Fruit fly (Drosophila melanogaster): Measurements from ENCODE around the gene CG2656.

CG2656 gene

DNA sequence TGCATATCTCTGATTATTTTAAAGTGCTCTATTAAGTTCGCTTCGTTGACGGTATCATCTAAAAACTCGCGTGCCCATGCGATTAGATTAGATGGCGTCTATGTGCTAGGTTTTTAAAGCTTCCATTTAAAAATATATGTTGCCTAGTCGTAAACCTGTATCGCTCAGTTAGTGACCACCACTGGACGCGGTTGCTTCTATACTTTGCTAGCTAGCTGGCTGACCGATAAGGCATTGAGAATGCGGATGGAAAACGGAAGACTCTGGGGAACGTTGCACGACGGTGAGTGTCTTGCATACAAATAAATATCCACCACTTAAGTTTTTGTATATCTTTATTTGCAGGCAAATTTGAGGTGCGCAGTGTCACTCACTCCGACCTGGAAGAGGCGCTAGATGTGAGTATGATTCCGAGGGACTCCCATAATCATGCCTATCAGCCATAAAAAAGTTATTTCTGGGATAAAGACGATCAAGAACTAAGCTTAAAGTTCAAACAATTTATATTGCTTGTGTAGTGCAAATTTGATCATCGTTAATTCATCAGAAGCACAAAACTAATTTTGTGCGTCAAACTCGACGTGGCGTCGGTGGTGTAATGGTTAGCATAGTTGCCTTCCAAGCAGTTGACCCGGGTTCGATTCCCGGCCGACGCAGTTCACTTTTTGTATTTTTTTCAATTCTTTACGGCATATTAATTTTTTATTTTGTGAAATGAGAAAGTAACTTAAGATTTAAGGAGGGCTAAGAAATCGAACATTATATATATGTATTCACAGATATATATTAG is 15.0 kb upstream of the CG2656 start, which contains the start of gene CG31248:
Gene CG31248 (plus strand): TSS at position 41 of the 790 bp plus-strand sequence.
- TF ChIP-seq knrl (GFP tag; IDR thresholded peaks at IDR 0.05; ENCODE audit: partially characterized antibody) (peak; percentile 58), CG6791 (GFP tag; IDR thresholded peaks at IDR 0.05; ENCODE audit: partially characterized antibody) (peak; percentile 83), nerfin-2 (GFP tag; IDR thresholded peaks at IDR 0.05; ENCODE audit: partially characterized antibody) (peak; percentile 77), CG34376 (GFP tag; optimal IDR thresholded peaks at IDR 0.05) (peak; percentile 89), Dip2 (GFP tag; IDR thresholded peaks at IDR 0.05) (no peak), amos (GFP tag; IDR thresholded peaks at IDR 0.05; ENCODE audit: partially characterized antibody) (peak; percentile 78), CG13894 (tag; optimal IDR thresholded peaks at IDR 0.05) (peak; percentile 39), sug (tag; optimal IDR thresholded peaks at IDR 0.05) (peak; percentile 72), Fer1 (GFP tag; optimal IDR thresholded peaks at IDR 0.05) (peak; percentile 68), CG16815 (GFP tag; optimal IDR thresholded peaks at IDR 0.05) (no peak), CG1792 (GFP tag; optimal IDR thresholded peaks at IDR 0.05) (peak; percentile 10), CG18599 (GFP tag; optimal IDR thresholded peaks at IDR 0.05) (no peak), CG7963 (GFP tag; IDR thresholded peaks at IDR 0.05; ENCODE audit: partially characterized antibody) (peak; percentile 63; the same call in 2 of the 3 replicates), grn (GFP tag; optimal IDR thresholded peaks at IDR 0.05) (peak; percentile 83), Eip74EF (GFP tag; optimal IDR thresholded peaks at IDR 0.05) (peak in 1 of 2 experiments; percentile 53), vnd (GFP tag; IDR thresholded peaks at IDR 0.05; ENCODE audit: partially characterized antibody) (peak; percentile 59; the same call in 1 of the 3 replicates), Opbp (GFP tag; IDR thresholded peaks at IDR 0.05; ENCODE audit: partially characterized antibody) (peak; percentile 83), CG7271 (tag; optimal IDR thresholded peaks at IDR 0.05) (no peak), sd (tag; optimal IDR thresholded peaks at IDR 0.05) (peak; percentile 69), MBD-R2 (GFP tag; IDR thresholded peaks at IDR 0.05) (peak; percentile 13; the same call in 1 of the 2 replicates), Max (GFP tag; optimal IDR thresholded peaks at IDR 0.05) (no peak), Side (GFP tag; optimal IDR thresholded peaks at IDR 0.05) (peak; percentile 35), inv (GFP tag; IDR thresholded peaks at IDR 0.05; ENCODE audit: partially characterized antibody) (peak; percentile 10; the same call in 1 of the 2 replicates), tna (GFP tag; IDR thresholded peaks at IDR 0.05; ENCODE audit: partially characterized antibody) (peak; percentile 80), hkb (optimal IDR thresholded peaks at IDR 0.05) (no peak), hkb (GFP tag; IDR thresholded peaks at IDR 0.05) (peak; percentile 25; the same call in 1 of the 2 replicates), CG34224 (GFP tag; IDR thresholded peaks at IDR 0.05; ENCODE audit: partially characterized antibody) (peak; percentile 63; the same call in 1 of the 3 replicates), CG3065 (GFP tag; optimal IDR thresholded peaks at IDR 0.05) (no peak), CG16813 (GFP tag; IDR thresholded peaks at IDR 0.05; ENCODE audit: partially characterized antibody) (peak; percentile 84), Scr (GFP tag; IDR thresholded peaks at IDR 0.05; ENCODE audit: partially characterized antibody) (peak; percentile 69), kni (GFP tag; optimal IDR thresholded peaks at IDR 0.05) (peak; percentile 12), Med (GFP tag) (peak; percentile 88), Dp (GFP tag; optimal IDR thresholded peaks at IDR 0.05) (no peak), Dll (GFP tag; IDR thresholded peaks at IDR 0.05; ENCODE audit: partially characterized antibody) (peak; percentile 57; the same call in 2 of the 4 replicates), CG15601 (tag; optimal IDR thresholded peaks at IDR 0.05) (no peak), CTCF (GFP tag; optimal IDR thresholded peaks at IDR 0.05) (peak; percentile 74), sna (GFP tag; IDR thresholded peaks at IDR 0.05; ENCODE audit: partially characterized antibody) (peak; percentile 33; the same call in 1 of the 2 replicates), CG42726 (GFP tag; IDR thresholded peaks at IDR 0.05; ENCODE audit: partially characterized antibody) (peak; percentile 77), CG13287 (GFP tag; IDR thresholded peaks at IDR 0.05; ENCODE audit: partially characterized antibody) (peak; percentile 40; the same call in 1 of the 2 replicates), unc-4 (GFP tag; IDR thresholded peaks at IDR 0.05; ENCODE audit: partially characterized antibody) (0 out of 2 replicates have a peak, but pooled peaks have one; percentile 45), Bgb (GFP tag; IDR thresholded peaks at IDR 0.05; ENCODE audit: partially characterized antibody) (peak; percentile 79), Bdp1 (GFP tag; optimal IDR thresholded peaks at IDR 0.05) (peak; percentile 99), exex (tag; optimal IDR thresholded peaks at IDR 0.05) (peak; percentile 82), br (optimal IDR thresholded peaks at IDR 0.05) (no peak), hbn (GFP tag; IDR thresholded peaks at IDR 0.05; ENCODE audit: partially characterized antibody) (peak; percentile 30; the same call in 1 of the 2 replicates), CG17361 (GFP tag; IDR thresholded peaks at IDR 0.05) (0 out of 3 replicates have a peak, but pooled peaks have one; percentile 9)
